Fruit fly (Drosophila melanogaster) whole organism, embryonic: ENCODE measurements around the gene CG11975.

Source experiments
- Abd-B ChIP-seq: fragments of 200-800 bp; sonication (Bioruptor generic); optimal IDR thresholded peaks from 2 replicates; lab custom pipeline; 2018; ENCODE audit warnings: missing biosample characterization, mild to moderate bottlenecking, missing genetic modification characterization, moderate library complexity
- Bgb ChIP-seq: fragments of 200-800 bp; sonication (Bioruptor generic); IDR thresholded peaks from 2 replicates; pipeline ENCODE4 v1.3.6; 2022; ENCODE audit warnings: missing biosample characterization, missing genetic modification characterization; ENCODE audit not compliant: partially characterized antibody
- CG1024 ChIP-seq: fragments of 200-800 bp; sonication (Bioruptor generic); IDR thresholded peaks from 2 replicates; pipeline ENCODE4 v1.3.6; 2022; ENCODE audit warnings: missing biosample characterization, missing genetic modification characterization
- CG10979 ChIP-seq: fragments of 200-800 bp; sonication (Bioruptor generic); optimal IDR thresholded peaks from 2 replicates; lab custom pipeline; 2018; ENCODE audit warnings: missing biosample characterization, mild to moderate bottlenecking, missing genetic modification characterization, moderate library complexity
- CG11695 ChIP-seq: fragments of 200-800 bp; sonication (Bioruptor generic); IDR thresholded peaks from 3 replicates; pipeline ENCODE4 v1.3.6; 2022; ENCODE audit warnings: missing biosample characterization, missing genetic modification characterization
- CG12299 ChIP-seq: fragments of 200-800 bp; sonication (Bioruptor generic); optimal IDR thresholded peaks from 2 replicates; lab custom pipeline; 2018; ENCODE audit warnings: missing biosample characterization, mild to moderate bottlenecking, missing genetic modification characterization
- CG12744 ChIP-seq: fragments of 200-800 bp; sonication (Bioruptor generic); optimal IDR thresholded peaks from 2 replicates; lab custom pipeline; 2016; ENCODE audit warnings: missing biosample characterization, missing genetic modification characterization
- CG13287 ChIP-seq: fragments of 200-800 bp; sonication (Bioruptor generic); IDR thresholded peaks from 2 replicates; pipeline ENCODE4 v1.3.6; 2022; ENCODE audit warnings: missing biosample characterization, missing genetic modification characterization; ENCODE audit not compliant: partially characterized antibody
- CG16815 ChIP-seq: fragments of 200-800 bp; sonication (Bioruptor generic); optimal IDR thresholded peaks from 3 replicates; lab custom pipeline; 2017; ENCODE audit warnings: missing biosample characterization, mild to moderate bottlenecking, missing genetic modification characterization
- CG3407 ChIP-seq: fragments of 200-800 bp; sonication (Bioruptor generic); optimal IDR thresholded peaks from 2 replicates; lab custom pipeline; 2018; ENCODE audit warnings: missing biosample characterization, mild to moderate bottlenecking, missing genetic modification characterization
- CG3726 ChIP-seq: fragments of 200-800 bp; sonication (Bioruptor generic); IDR thresholded peaks from 3 replicates; pipeline ENCODE4, ENCODE4 v1.3.6; 2022; ENCODE audit warnings: missing biosample characterization, missing genetic modification characterization
- CG6689 ChIP-seq: fragments of 200-800 bp; sonication (Bioruptor generic); IDR thresholded peaks from 2 replicates; pipeline ENCODE4 v1.3.6; 2022; ENCODE audit warnings: missing biosample characterization, missing genetic modification characterization
- CG7556 ChIP-seq: fragments of 200-800 bp; sonication (Bioruptor generic); optimal IDR thresholded peaks from 2 replicates; lab custom pipeline; 2017; ENCODE audit warnings: missing biosample characterization, mild to moderate bottlenecking, missing genetic modification characterization
- CG7928 ChIP-seq: fragments of 200-800 bp; sonication (Bioruptor generic); optimal IDR thresholded peaks from 2 replicates; lab custom pipeline; 2017; ENCODE audit warnings: missing biosample characterization, mild to moderate bottlenecking, missing genetic modification characterization
- CG8388 ChIP-seq: fragments of 200-800 bp; sonication (Bioruptor generic); optimal IDR thresholded peaks from 2 replicates; lab custom pipeline; 2019; ENCODE audit warnings: missing biosample characterization, mild to moderate bottlenecking, missing genetic modification characterization, moderate library complexity
- CG8478 ChIP-seq: fragments of >200 bp; optimal IDR thresholded peaks from 2 replicates; lab custom pipeline; 2018
- CG9215 ChIP-seq: fragments of 200-800 bp; sonication (Bioruptor generic); IDR thresholded peaks from 2 replicates; pipeline ENCODE4 v1.3.6; 2022; ENCODE audit warnings: missing biosample characterization, missing genetic modification characterization
- CHES-1-like ChIP-seq: fragments of 200-800 bp; sonication (Bioruptor generic); optimal IDR thresholded peaks from 2 replicates; lab custom pipeline; 2016; ENCODE audit warnings: missing biosample characterization, missing genetic modification characterization
- Chrac-16 ChIP-seq: fragments of 200-800 bp; sonication (Bioruptor generic); optimal IDR thresholded peaks from 3 replicates; lab custom pipeline; 2016; ENCODE audit warnings: missing biosample characterization, missing genetic modification characterization
- Dip2 ChIP-seq: fragments of 200-800 bp; sonication (Bioruptor generic); IDR thresholded peaks from 2 replicates; pipeline ENCODE4 v1.3.6; 2022; ENCODE audit warnings: missing biosample characterization, missing genetic modification characterization
- Eip74EF ChIP-seq, 2 experiments: fragments of 200-800 bp in 1 of 2; fragments of >200 bp in 1 of 2; sonication (Bioruptor generic) in 1 of 2; optimal IDR thresholded peaks; 2 replicates each; lab custom pipeline; 2017 to 2019; ENCODE audit warnings: missing biosample characterization in 2 of 2, missing genetic modification characterization in 2 of 2, mild to moderate bottlenecking in 1 of 2, moderate library complexity in 1 of 2
- HLH54F ChIP-seq: fragments of 200-800 bp; sonication (Bioruptor generic); optimal IDR thresholded peaks from 3 replicates; lab custom pipeline; 2016; ENCODE audit warnings: missing biosample characterization, missing genetic modification characterization
- Lim3 ChIP-seq: fragments of 200-800 bp; sonication (Bioruptor generic); IDR thresholded peaks from 2 replicates; pipeline ENCODE4 v1.3.6; 2022; ENCODE audit warnings: missing biosample characterization, missing genetic modification characterization
- Max ChIP-seq: fragments of 200-800 bp; sonication (Bioruptor generic); optimal IDR thresholded peaks from 2 replicates; lab custom pipeline; 2016; ENCODE audit warnings: missing biosample characterization, mild to moderate bottlenecking, missing genetic modification characterization
- Meics ChIP-seq: fragments of 200-800 bp; sonication (Bioruptor generic); optimal IDR thresholded peaks from 2 replicates; lab custom pipeline; 2017; ENCODE audit warnings: missing biosample characterization, mild to moderate bottlenecking, missing genetic modification characterization
- Mrtf ChIP-seq: fragments of 200-800 bp; sonication (Bioruptor generic); IDR thresholded peaks from 3 replicates; pipeline ENCODE4 v1.3.6; 2022; ENCODE audit warnings: missing biosample characterization, missing genetic modification characterization
- Nf-YB ChIP-seq: fragments of 200-800 bp; sonication (Bioruptor generic); optimal IDR thresholded peaks from 3 replicates; lab custom pipeline; 2019; ENCODE audit warnings: missing biosample characterization, mild to moderate bottlenecking, missing genetic modification characterization, moderate library complexity
- Oli ChIP-seq: fragments of 200-800 bp; sonication (Bioruptor generic); optimal IDR thresholded peaks from 2 replicates; lab custom pipeline; 2018; ENCODE audit warnings: missing biosample characterization, mild to moderate bottlenecking, missing genetic modification characterization, moderate library complexity
- Poxn ChIP-seq: fragments of 200-800 bp; sonication (Bioruptor generic); IDR thresholded peaks from 2 replicates; pipeline ENCODE4 v1.3.6; 2022; ENCODE audit warnings: missing biosample characterization, missing genetic modification characterization
- Rfx ChIP-seq: fragments of 200-800 bp; sonication (Bioruptor generic); IDR thresholded peaks from 2 replicates; pipeline ENCODE4 v1.3.6; 2022; ENCODE audit warnings: missing biosample characterization, missing genetic modification characterization
- Sox102F ChIP-seq: fragments of 200-800 bp; sonication (Bioruptor generic); optimal IDR thresholded peaks from 2 replicates; lab custom pipeline; 2018; ENCODE audit warnings: missing biosample characterization, mild to moderate bottlenecking, missing genetic modification characterization, moderate library complexity
- Xrp1 ChIP-seq: fragments of 200-800 bp; sonication (Bioruptor generic); IDR thresholded peaks from 2 replicates; pipeline ENCODE4 v1.3.6; 2022; ENCODE audit warnings: missing biosample characterization, missing genetic modification characterization
- al ChIP-seq: fragments of 200-800 bp; sonication (Bioruptor generic); IDR thresholded peaks from 2 replicates; pipeline ENCODE4 v1.3.6; 2022; ENCODE audit warnings: missing biosample characterization, missing genetic modification characterization
- aop ChIP-seq: fragments of 200-800 bp; sonication (Bioruptor generic); IDR thresholded peaks from 2 replicates; pipeline ENCODE4 v1.3.6; 2022; ENCODE audit warnings: missing biosample characterization, missing genetic modification characterization
- bbx ChIP-seq: fragments of 200-800 bp; sonication (Bioruptor generic); IDR thresholded peaks from 2 replicates; pipeline ENCODE4 v1.3.6; 2022; ENCODE audit warnings: missing biosample characterization, missing genetic modification characterization; ENCODE audit not compliant: partially characterized antibody
- cas ChIP-seq: fragments of 200-800 bp; sonication (Bioruptor generic); IDR thresholded peaks from 2 replicates; pipeline ENCODE4 v1.3.6; 2022; ENCODE audit warnings: missing biosample characterization, missing genetic modification characterization
- cato ChIP-seq: fragments of 200-800 bp; sonication (Bioruptor generic); optimal IDR thresholded peaks from 2 replicates; lab custom pipeline; 2016; ENCODE audit warnings: missing biosample characterization, missing genetic modification characterization, borderline replicate concordance
- eve ChIP-seq, 2 experiments: fragments of >200 bp; optimal IDR thresholded peaks; 2 replicates each; lab custom pipeline; 2017; ENCODE audit warnings: missing biosample characterization in 2 of 2, missing genetic modification characterization in 2 of 2
- ind ChIP-seq: fragments of 200-800 bp; sonication (Bioruptor generic); optimal IDR thresholded peaks from 3 replicates; lab custom pipeline; 2016; ENCODE audit warnings: missing biosample characterization, missing genetic modification characterization
- maf-S ChIP-seq: fragments of 200-800 bp; sonication (Bioruptor generic); optimal IDR thresholded peaks from 2 replicates; lab custom pipeline; 2016; ENCODE audit warnings: missing biosample characterization, missing genetic modification characterization
- oc ChIP-seq: fragments of 200-800 bp; sonication (Bioruptor generic); optimal IDR thresholded peaks from 2 replicates; lab custom pipeline; 2018; ENCODE audit warnings: missing biosample characterization, mild to moderate bottlenecking, missing genetic modification characterization, moderate library complexity
- pb ChIP-seq: fragments of 200-800 bp; sonication (Bioruptor generic); optimal IDR thresholded peaks from 3 replicates; lab custom pipeline; 2016; ENCODE audit warnings: missing biosample characterization, missing genetic modification characterization
- pzg ChIP-seq: fragments of 200-800 bp; sonication (Bioruptor generic); optimal IDR thresholded peaks from 3 replicates; lab custom pipeline; 2018; ENCODE audit warnings: missing biosample characterization, mild to moderate bottlenecking, missing genetic modification characterization, moderate library complexity
- sim ChIP-seq: fragments of 200-800 bp; sonication (Bioruptor generic); IDR thresholded peaks from 2 replicates; pipeline ENCODE4 v1.3.6; 2022; ENCODE audit warnings: missing biosample characterization, missing genetic modification characterization
- ssp ChIP-seq: fragments of 200-800 bp; sonication (Bioruptor generic); IDR thresholded peaks from 2 replicates; pipeline ENCODE4 v1.3.6; 2022; ENCODE audit warnings: missing biosample characterization, missing genetic modification characterization
- tio ChIP-seq: fragments of 200-800 bp; sonication (Bioruptor generic); optimal IDR thresholded peaks from 2 replicates; lab custom pipeline; 2017; ENCODE audit warnings: missing biosample characterization, missing genetic modification characterization, inconsistent platforms
- tx ChIP-seq: fragments of 200-800 bp; sonication (Bioruptor generic); optimal IDR thresholded peaks from 2 replicates; lab custom pipeline; 2016; ENCODE audit warnings: missing biosample characterization, missing genetic modification characterization
- vfl ChIP-seq: fragments of 200-800 bp; sonication (Bioruptor generic); optimal IDR thresholded peaks from 2 replicates; lab custom pipeline; 2016; ENCODE audit warnings: missing biosample characterization, missing genetic modification characterization
- vvl ChIP-seq: fragments of 200-800 bp; sonication (Bioruptor generic); IDR thresholded peaks from 2 replicates; pipeline ENCODE4 v1.3.6; 2022; ENCODE audit warnings: missing biosample characterization, missing genetic modification characterization
- zfh1 ChIP-seq: fragments of 200-800 bp; sonication (Bioruptor generic); IDR thresholded peaks from 3 replicates; pipeline ENCODE4 v1.3.6; 2022; ENCODE audit warnings: missing biosample characterization, missing genetic modification characterization

The CG11975 gene

DNA sequence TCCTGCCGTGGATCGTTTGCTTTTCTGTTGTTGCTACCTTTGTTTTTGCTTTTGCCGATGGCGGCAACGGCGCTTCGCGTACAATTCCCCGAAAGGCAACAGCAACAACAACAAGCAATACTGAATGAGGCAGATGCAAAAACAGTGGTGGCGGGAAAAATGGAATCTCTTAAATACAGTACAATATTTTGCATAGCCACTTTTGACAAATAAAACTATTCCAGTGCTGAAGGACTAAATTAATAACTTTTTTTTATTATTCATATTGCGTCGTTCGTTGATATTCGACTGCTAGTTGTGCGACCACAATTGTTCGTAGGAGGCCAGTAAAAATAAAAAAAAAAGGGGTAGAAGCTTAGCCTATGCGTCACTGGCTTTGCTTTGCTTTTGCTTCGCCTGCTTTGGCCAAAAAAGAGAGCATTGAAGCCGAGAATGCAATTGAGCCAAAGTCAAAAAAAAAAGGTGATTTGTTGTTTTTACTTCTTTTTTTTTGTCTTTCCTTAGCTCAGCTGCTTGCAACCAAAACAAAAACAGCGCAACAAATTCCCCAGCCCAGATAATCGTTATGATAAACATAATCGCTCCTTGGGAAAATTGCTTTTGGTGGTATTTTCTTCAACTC lies 38.9 kb downstream of the CG11975 start (continued):
- TF ChIP-seq Dip2 (GFP tag; lab: Robert Waterston, UW): peak; percentile 38; the same call in 1 of the 2 replicates
- peak; percentile 77 for TF ChIP-seq CG3407
- TF ChIP-seq vfl (GFP tag; lab: Kevin White, UChicago): peak; percentile 80
- peak; percentile 85; the same call in 2 of the 3 replicates for TF ChIP-seq CG3726
- peak; percentile 76 for TF ChIP-seq tx (GFP tag; lab: Kevin White, UChicago)
- TF ChIP-seq Oli: peak; percentile 91
- TF ChIP-seq cas (GFP tag; lab: Robert Waterston, UW): peak; percentile 71
- TF ChIP-seq maf-S (GFP tag; lab: Kevin White, UChicago): peak; percentile 69
- peak; percentile 58 for TF ChIP-seq cato (GFP tag; lab: Kevin White, UChicago)
- peak; percentile 77 for TF ChIP-seq Max (GFP tag; lab: Kevin White, UChicago)
- peak; percentile 89 for TF ChIP-seq CG6689 (GFP tag; lab: Robert Waterston, UW)
- no peak for TF ChIP-seq CG8478 (lab: Kevin White, UChicago)
- no peak for TF ChIP-seq sim
- TF ChIP-seq CG13287 (GFP tag; lab: Robert Waterston, UW): no peak
- TF ChIP-seq CG10979 (tag; lab: Kevin White, UChicago): peak; percentile 79
- peak; percentile 78 for TF ChIP-seq tio (GFP tag; lab: Kevin White, UChicago)
- TF ChIP-seq CG7928 (GFP tag; lab: Kevin White, UChicago): peak; percentile 63
- TF ChIP-seq Lim3 (GFP tag; lab: Robert Waterston, UW): peak; percentile 83
- TF ChIP-seq zfh1: peak; percentile 92
- peak; percentile 60 for TF ChIP-seq Nf-YB (GFP tag; lab: Kevin White, UChicago)
- peak; percentile 57 for TF ChIP-seq CG16815 (GFP tag; lab: Kevin White, UChicago)
- TF ChIP-seq Chrac-16 (GFP tag; lab: Kevin White, UChicago): peak; percentile 82
- TF ChIP-seq HLH54F (GFP tag; lab: Kevin White, UChicago): peak; percentile 84
- TF ChIP-seq bbx (GFP tag; lab: Robert Waterston, UW): no peak
- no peak for TF ChIP-seq Poxn (GFP tag; lab: Robert Waterston, UW)
- peak; percentile 96 for TF ChIP-seq Sox102F (GFP tag; lab: Kevin White, UChicago)
- TF ChIP-seq ssp: peak; percentile 78
- TF ChIP-seq oc (tag; lab: Kevin White, UChicago): peak; percentile 92
- TF ChIP-seq pb (GFP tag; lab: Kevin White, UChicago): peak; percentile 76
- TF ChIP-seq pzg: peak; percentile 1
- TF ChIP-seq CG12299: peak; percentile 76
- TF ChIP-seq Xrp1 (GFP tag; lab: Robert Waterston, UW): peak; percentile 91
- TF ChIP-seq CG11695 (GFP tag; lab: Robert Waterston, UW): peak; percentile 95
- TF ChIP-seq Abd-B (GFP tag; lab: Kevin White, UChicago): peak; percentile 75
- TF ChIP-seq CG12744: peak; percentile 44
- peak; percentile 86 for TF ChIP-seq Mrtf (GFP tag; lab: Robert Waterston, UW)
- peak in 1 of 2 experiments; percentile 88 for TF ChIP-seq eve (GFP tag; optimal IDR thresholded peaks at IDR 0.05; lab: Kevin White, UChicago)
- peak; percentile 88 for TF ChIP-seq Rfx (GFP tag; lab: Robert Waterston, UW)
- peak; percentile 87 for TF ChIP-seq ind (GFP tag; lab: Kevin White, UChicago)
- peak; percentile 83 for TF ChIP-seq CG8388 (GFP tag; lab: Kevin White, UChicago)
- TF ChIP-seq Meics (GFP tag; lab: Kevin White, UChicago): peak; percentile 87
- peak; percentile 92 for TF ChIP-seq vvl (GFP tag; lab: Robert Waterston, UW)
- TF ChIP-seq Eip74EF (GFP tag; optimal IDR thresholded peaks at IDR 0.05; lab: Kevin White, UChicago): peak in 1 of 2 experiments; percentile 68
- TF ChIP-seq CG1024: peak; percentile 82
- TF ChIP-seq CHES-1-like (GFP tag; lab: Kevin White, UChicago): peak; percentile 80
- peak; percentile 76 for TF ChIP-seq al (GFP tag; lab: Robert Waterston, UW)
- peak; percentile 88 for TF ChIP-seq CG7556 (GFP tag; lab: Kevin White, UChicago)
- peak; percentile 62; the same call in 1 of the 2 replicates for TF ChIP-seq aop
- TF ChIP-seq CG9215 (GFP tag; lab: Robert Waterston, UW): peak; percentile 79
- TF ChIP-seq Bgb: no peak
